Fruit fly (Drosophila melanogaster): ENCODE data around the gene Sfxn2.

DNA sequence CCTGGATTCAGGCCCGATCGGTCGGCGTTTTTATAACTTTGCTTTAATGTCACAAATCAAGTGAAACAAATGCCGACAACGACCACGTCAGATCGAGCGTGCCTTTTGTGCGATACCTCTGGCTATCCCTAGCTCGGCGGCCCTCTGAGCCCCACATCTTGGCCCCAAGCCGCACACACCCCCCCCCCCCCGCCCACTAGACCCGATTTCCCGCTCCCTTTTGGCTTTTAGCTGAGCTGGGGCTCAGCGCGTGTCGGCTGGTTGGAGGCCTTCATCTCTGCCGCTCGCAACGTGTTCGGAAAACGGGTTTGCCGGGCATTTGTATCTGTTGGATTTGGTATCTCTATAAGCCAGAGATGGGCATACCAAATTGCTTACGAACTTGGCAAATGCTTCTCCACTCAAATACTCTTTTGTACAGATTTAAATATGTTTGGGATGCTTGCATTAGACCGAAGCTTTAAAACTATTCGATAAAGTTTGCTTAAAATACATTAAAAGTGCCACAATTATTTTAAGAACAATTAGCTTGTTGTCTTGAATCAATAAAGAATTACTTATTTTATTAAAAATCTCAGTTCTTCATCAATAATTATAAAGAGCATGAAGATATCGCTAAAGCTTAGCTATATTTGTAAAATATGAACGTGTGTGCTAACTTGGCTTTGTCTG, 46.7 kb upstream of the Sfxn2 start:
- no peak for TF ChIP-seq CG8478 (optimal IDR thresholded peaks at IDR 0.05)
- no peak for TF ChIP-seq CTCF (optimal IDR thresholded peaks at IDR 0.05)
